Worm (Caenorhabditis elegans): ENCODE results near the gene grl-14.

- no peak for TF ChIP-seq nhr-76 (tag; optimal IDR thresholded peaks at IDR 0.05)
- TF ChIP-seq lin-39 (tag; optimal IDR thresholded peaks at IDR 0.05): no peak
- no peak for TF ChIP-seq nfya-1 (tag; optimal IDR thresholded peaks at IDR 0.05; ENCODE audit: insufficient read depth)
- no peak for TF ChIP-seq nhr-77 (tag; optimal IDR thresholded peaks at IDR 0.05)
- peak; percentile 34 for TF ChIP-seq hmg-11 (tag; optimal IDR thresholded peaks at IDR 0.05)
- no peak for TF ChIP-seq fos-1 (tag; optimal IDR thresholded peaks at IDR 0.05)
- TF ChIP-seq egl-27 (tag; optimal IDR thresholded peaks at IDR 0.05): no peak
- TF ChIP-seq ama-1 (optimal IDR thresholded peaks at IDR 0.05): no peak
- TF ChIP-seq daf-12 (tag; optimal IDR thresholded peaks at IDR 0.05): no peak
- no peak for TF ChIP-seq snpc-4 (tag; optimal IDR thresholded peaks at IDR 0.05)
Measured at ce11 chrV:20832554-20832963, 7.2 kb downstream of the grl-14 start.
